Fruit fly (Drosophila melanogaster) whole organism, embryonic: ENCODE results near the gene wg.
A peak's percentile ranks its signal among the peaks of the same experiment; 100 is the strongest.

Source experiments
- B-H1 ChIP-seq: fragments of 200-800 bp; sonication (Bioruptor generic); IDR thresholded peaks from 3 replicates; pipeline ENCODE4 v1.3.6; 2022; ENCODE audit warnings: missing biosample characterization, missing genetic modification characterization
- B-H2 ChIP-seq: fragments of 200-800 bp; sonication (Bioruptor generic); optimal IDR thresholded peaks from 2 replicates; lab custom pipeline; 2018; ENCODE audit warnings: missing biosample characterization, mild to moderate bottlenecking, missing genetic modification characterization
- CG11696 ChIP-seq: fragments of 200-800 bp; sonication (Bioruptor generic); IDR thresholded peaks from 2 replicates; pipeline ENCODE4 v1.3.6; 2022; ENCODE audit warnings: missing biosample characterization, missing genetic modification characterization
- CG13775 ChIP-seq: fragments of 200-800 bp; sonication (Bioruptor generic); optimal IDR thresholded peaks from 3 replicates; lab custom pipeline; 2017; ENCODE audit warnings: missing biosample characterization, mild to moderate bottlenecking, missing genetic modification characterization
- CG14014 ChIP-seq: fragments of 200-800 bp; sonication (Bioruptor generic); IDR thresholded peaks from 2 replicates; pipeline ENCODE4 v1.3.6; 2022; ENCODE audit warnings: missing biosample characterization, missing genetic modification characterization
- CG15269 ChIP-seq: fragments of 200-800 bp; sonication (Bioruptor generic); optimal IDR thresholded peaks from 2 replicates; lab custom pipeline; 2018; ENCODE audit warnings: missing biosample characterization, mild to moderate bottlenecking, missing genetic modification characterization, moderate library complexity
- CG17568 ChIP-seq: fragments of 200-800 bp; sonication (Bioruptor generic); optimal IDR thresholded peaks from 2 replicates; lab custom pipeline; 2018; ENCODE audit warnings: missing biosample characterization, mild to moderate bottlenecking, missing genetic modification characterization, moderate library complexity
- CG18764 ChIP-seq: fragments of 200-800 bp; sonication (Bioruptor generic); optimal IDR thresholded peaks from 3 replicates; lab custom pipeline; 2016; ENCODE audit warnings: missing biosample characterization, missing genetic modification characterization
- CG4282 ChIP-seq: fragments of 200-800 bp; sonication (Bioruptor generic); optimal IDR thresholded peaks from 2 replicates; lab custom pipeline; 2016; ENCODE audit warnings: missing biosample characterization, missing genetic modification characterization
- CG4360 ChIP-seq: fragments of 200-800 bp; sonication (Bioruptor generic); IDR thresholded peaks from 2 replicates; pipeline ENCODE4 v1.3.6; 2022; ENCODE audit warnings: missing biosample characterization, missing genetic modification characterization
- CG4424 ChIP-seq: fragments of 200-800 bp; sonication (Bioruptor generic); optimal IDR thresholded peaks from 3 replicates; lab custom pipeline; 2016; ENCODE audit warnings: missing biosample characterization, missing genetic modification characterization
- CG4730 ChIP-seq: fragments of 200-800 bp; sonication (Bioruptor generic); IDR thresholded peaks from 2 replicates; pipeline ENCODE4 v1.3.6; 2022; ENCODE audit warnings: missing biosample characterization, missing genetic modification characterization
- CG6175 ChIP-seq: fragments of 200-800 bp; sonication (Bioruptor generic); IDR thresholded peaks from 3 replicates; pipeline ENCODE4 v1.3.6; 2022; ENCODE audit warnings: missing biosample characterization, missing genetic modification characterization
- CG7745 ChIP-seq: fragments of 200-800 bp; sonication (Bioruptor generic); optimal IDR thresholded peaks from 2 replicates; lab custom pipeline; 2018; ENCODE audit warnings: missing biosample characterization, mild to moderate bottlenecking, missing genetic modification characterization, moderate library complexity
- CG7928 ChIP-seq: fragments of 200-800 bp; sonication (Bioruptor generic); optimal IDR thresholded peaks from 2 replicates; lab custom pipeline; 2017; ENCODE audit warnings: missing biosample characterization, mild to moderate bottlenecking, missing genetic modification characterization
- CG8765 ChIP-seq: fragments of 200-800 bp; sonication (Bioruptor generic); IDR thresholded peaks from 2 replicates; pipeline ENCODE4 v1.3.6; 2022; ENCODE audit warnings: missing biosample characterization, missing genetic modification characterization
- CHES-1-like ChIP-seq: fragments of 200-800 bp; sonication (Bioruptor generic); optimal IDR thresholded peaks from 2 replicates; lab custom pipeline; 2016; ENCODE audit warnings: missing biosample characterization, missing genetic modification characterization
- D ChIP-seq, 2 experiments: fragments of 200-800 bp in 1 of 2; fragments of >200 bp in 1 of 2; sonication (Bioruptor generic) in 1 of 2; optimal IDR thresholded peaks; 2 replicates in 1 of 2; 3 replicates in 1 of 2; lab custom pipeline; 2017; ENCODE audit warnings: mild to moderate bottlenecking in 1 of 2, missing biosample characterization in 1 of 2, missing genetic modification characterization in 1 of 2, missing genetic modification reagents in 1 of 2
- D19B ChIP-seq: fragments of 200-800 bp; sonication (Bioruptor generic); optimal IDR thresholded peaks from 2 replicates; lab custom pipeline; 2017; ENCODE audit warnings: missing biosample characterization, mild to moderate bottlenecking, missing genetic modification characterization
- Dip3 ChIP-seq: fragments of 200-800 bp; sonication (Bioruptor generic); optimal IDR thresholded peaks from 3 replicates; lab custom pipeline; 2016; ENCODE audit warnings: missing biosample characterization, missing genetic modification characterization
- Fer1 ChIP-seq: fragments of 200-800 bp; sonication (Bioruptor generic); optimal IDR thresholded peaks from 2 replicates; lab custom pipeline; 2017; ENCODE audit warnings: missing biosample characterization, mild to moderate bottlenecking, missing genetic modification characterization
- H15 ChIP-seq: fragments of 200-800 bp; sonication (Bioruptor generic); IDR thresholded peaks from 3 replicates; pipeline ENCODE4 v1.3.6; 2022; ENCODE audit warnings: missing biosample characterization, missing genetic modification characterization
- Mes4 ChIP-seq: fragments of 200-800 bp; sonication (Bioruptor generic); optimal IDR thresholded peaks from 2 replicates; lab custom pipeline; 2016; ENCODE audit warnings: missing biosample characterization, missing genetic modification characterization
- Nf-YA ChIP-seq: fragments of 200-800 bp; sonication (Bioruptor generic); IDR thresholded peaks from 2 replicates; pipeline ENCODE4 v1.3.6; 2022; ENCODE audit warnings: missing biosample characterization, missing genetic modification characterization
- NfI ChIP-seq: fragments of 200-800 bp; sonication (Bioruptor generic); optimal IDR thresholded peaks from 3 replicates; lab custom pipeline; 2018; ENCODE audit warnings: missing biosample characterization, mild to moderate bottlenecking, missing genetic modification characterization, moderate library complexity
- Opbp ChIP-seq: fragments of 200-800 bp; sonication (Bioruptor generic); IDR thresholded peaks from 3 replicates; pipeline ENCODE4 v1.3.6; 2022; ENCODE audit warnings: missing biosample characterization, missing genetic modification characterization; ENCODE audit not compliant: partially characterized antibody
- Ptx1 ChIP-seq: fragments of 200-800 bp; sonication (Bioruptor generic); IDR thresholded peaks from 2 replicates; pipeline ENCODE4 v1.3.6; 2022; ENCODE audit warnings: missing biosample characterization, missing genetic modification characterization
- Ravus ChIP-seq: fragments of 200-800 bp; sonication (Bioruptor generic); IDR thresholded peaks from 2 replicates; pipeline ENCODE4 v1.3.6; 2022; ENCODE audit warnings: missing biosample characterization, missing genetic modification characterization
- Sin3A ChIP-seq: fragments of >200 bp; optimal IDR thresholded peaks from 2 replicates; lab custom pipeline; 2018
- Spps ChIP-seq: fragments of 200-800 bp; sonication (Bioruptor generic); optimal IDR thresholded peaks from 2 replicates; lab custom pipeline; 2018; ENCODE audit warnings: missing biosample characterization, mild to moderate bottlenecking, missing genetic modification characterization
- Vsx1 ChIP-seq: fragments of 200-800 bp; sonication (Bioruptor generic); optimal IDR thresholded peaks from 2 replicates; lab custom pipeline; 2017; ENCODE audit warnings: missing biosample characterization, mild to moderate bottlenecking, missing genetic modification characterization, missing genetic modification reagents
- al ChIP-seq: fragments of 200-800 bp; sonication (Bioruptor generic); IDR thresholded peaks from 2 replicates; pipeline ENCODE4 v1.3.6; 2022; ENCODE audit warnings: missing biosample characterization, missing genetic modification characterization
- bcd ChIP-seq: fragments of 200-800 bp; sonication (Bioruptor generic); optimal IDR thresholded peaks from 2 replicates; lab custom pipeline; 2017; ENCODE audit warnings: missing biosample characterization, mild to moderate bottlenecking, missing genetic modification characterization
- crol ChIP-seq: fragments of 200-800 bp; sonication (Bioruptor generic); IDR thresholded peaks from 2 replicates; pipeline ENCODE4 v1.3.6; 2022; ENCODE audit warnings: missing biosample characterization, missing genetic modification characterization
- dmrt99B ChIP-seq: fragments of 200-800 bp; sonication (Bioruptor generic); optimal IDR thresholded peaks from 2 replicates; lab custom pipeline; 2018; ENCODE audit warnings: missing biosample characterization, mild to moderate bottlenecking, missing genetic modification characterization, moderate library complexity
- dysf ChIP-seq: fragments of 200-800 bp; sonication (Bioruptor generic); IDR thresholded peaks from 3 replicates; pipeline ENCODE4 v1.3.6; 2022; ENCODE audit warnings: missing biosample characterization, missing genetic modification characterization
- eyg ChIP-seq: fragments of 200-800 bp; sonication (Bioruptor generic); optimal IDR thresholded peaks from 3 replicates; lab custom pipeline; 2016; ENCODE audit warnings: missing biosample characterization, missing genetic modification characterization
- fd102C ChIP-seq: fragments of 200-800 bp; sonication (Bioruptor generic); optimal IDR thresholded peaks from 2 replicates; lab custom pipeline; 2018; ENCODE audit warnings: missing biosample characterization, mild to moderate bottlenecking, missing genetic modification characterization, moderate library complexity
- fd64A ChIP-seq: fragments of 200-800 bp; sonication (Bioruptor generic); optimal IDR thresholded peaks from 3 replicates; lab custom pipeline; 2018; ENCODE audit warnings: missing biosample characterization, mild to moderate bottlenecking, missing genetic modification characterization
- jing ChIP-seq: fragments of 200-800 bp; sonication (Bioruptor generic); optimal IDR thresholded peaks from 2 replicates; lab custom pipeline; 2018; ENCODE audit warnings: missing biosample characterization, mild to moderate bottlenecking, missing genetic modification characterization
- jumu ChIP-seq: fragments of 200-800 bp; sonication (Bioruptor generic); optimal IDR thresholded peaks from 3 replicates; lab custom pipeline; 2016; ENCODE audit warnings: missing biosample characterization, missing genetic modification characterization
- lab ChIP-seq: fragments of 200-800 bp; sonication (Bioruptor generic); optimal IDR thresholded peaks from 3 replicates; lab custom pipeline; 2017; ENCODE audit warnings: missing biosample characterization, missing genetic modification characterization, mild to moderate bottlenecking, moderate library complexity, missing genetic modification reagents
- lola ChIP-seq, 3 experiments: fragments of >200 bp in 2 of 3; fragments of 200-800 bp in 1 of 3; sonication (Bioruptor generic) in 1 of 3; optimal IDR thresholded peaks; 2 replicates each; lab custom pipeline; 2017 to 2019; ENCODE audit warnings: missing biosample characterization in 3 of 3, missing genetic modification characterization in 3 of 3, mild to moderate bottlenecking in 1 of 3, moderate library complexity in 1 of 3
- nom ChIP-seq: fragments of 200-800 bp; sonication (Bioruptor generic); optimal IDR thresholded peaks from 2 replicates; lab custom pipeline; 2017; ENCODE audit warnings: missing biosample characterization, missing genetic modification characterization, mild to moderate bottlenecking, moderate library complexity, missing genetic modification reagents
- otp ChIP-seq: fragments of 200-800 bp; sonication (Bioruptor generic); IDR thresholded peaks from 3 replicates; pipeline ENCODE4, ENCODE4 v1.3.6; 2022; ENCODE audit warnings: missing biosample characterization, missing genetic modification characterization
- pan ChIP-seq, 4 experiments: fragments of >200 bp in 3 of 4; fragments of 200-800 bp in 1 of 4; sonication (Bioruptor generic) in 1 of 4; optimal IDR thresholded peaks in 3 of 4; IDR thresholded peaks in 1 of 4; 2 replicates each; pipeline versions ENCODE4 v1.3.6 to Lab custom; 2017 to 2022; ENCODE audit warnings: missing biosample characterization in 2 of 4, missing genetic modification characterization in 2 of 4, mixed read lengths in 1 of 4
- shn ChIP-seq: fragments of 200-800 bp; sonication (Bioruptor generic); optimal IDR thresholded peaks from 3 replicates; lab custom pipeline; 2016; ENCODE audit warnings: missing biosample characterization, missing genetic modification characterization
- sr ChIP-seq: fragments of 200-800 bp; sonication (Bioruptor generic); IDR thresholded peaks from 3 replicates; pipeline ENCODE4 v1.3.6; 2022; ENCODE audit warnings: missing biosample characterization, missing genetic modification characterization
- tap ChIP-seq: fragments of 200-800 bp; optimal IDR thresholded peaks from 3 replicates; lab custom pipeline; 2019; ENCODE audit warnings: missing biosample characterization, mild to moderate bottlenecking, missing genetic modification characterization, moderate library complexity
- tna ChIP-seq: fragments of 200-800 bp; sonication (Bioruptor generic); IDR thresholded peaks from 2 replicates; pipeline ENCODE4 v1.3.6; 2022; ENCODE audit warnings: missing biosample characterization, missing genetic modification characterization; ENCODE audit not compliant: partially characterized antibody

wg gene

dm6 chr2L:7295924-7296323 lies 11.0 kb upstream of the wg start (continued):
- TF ChIP-seq lola (GFP tag; optimal IDR thresholded peaks at IDR 0.05; lab: Kevin White, UChicago) (peak in 1 of 3 experiments; percentile 93), Nf-YA (GFP tag; lab: Robert Waterston, UW) (peak; percentile 51; the same call in 1 of the 2 replicates), NfI (peak; percentile 57), H15 (GFP tag; lab: Robert Waterston, UW) (peak; percentile 49; the same call in 2 of the 3 replicates), CG17568 (GFP tag; lab: Kevin White, UChicago) (peak; percentile 58), Opbp (GFP tag; lab: Robert Waterston, UW) (no peak), CG4282 (GFP tag; lab: Kevin White, UChicago) (no peak), shn (GFP tag; lab: Kevin White, UChicago) (no peak), jumu (peak; percentile 44), al (GFP tag; lab: Robert Waterston, UW) (no peak), pan (optimal IDR thresholded peaks at IDR 0.05; lab: Kevin White, UChicago) (no peak), pan (GFP tag; optimal IDR thresholded peaks at IDR 0.05 in 1 of 2, IDR thresholded peaks at IDR 0.05 in 1 of 2) (peak in 1 of 2 experiments; percentile 66), crol (GFP tag; lab: Robert Waterston, UW) (no peak), CG15269 (tag; lab: Kevin White, UChicago) (peak; percentile 65), CG7928 (GFP tag; lab: Kevin White, UChicago) (no peak), CG14014 (GFP tag; lab: Robert Waterston, UW) (peak; percentile 50; the same call in 1 of the 2 replicates), lab (GFP tag; lab: Kevin White, UChicago) (peak; percentile 55), Sin3A (lab: Kevin White, UChicago) (no peak), CG4424 (GFP tag; lab: Kevin White, UChicago) (peak; percentile 85), tap (tag; lab: Kevin White, UChicago) (peak; percentile 71), CG18764 (GFP tag; lab: Kevin White, UChicago) (peak; percentile 47), Mes4 (GFP tag; lab: Kevin White, UChicago) (peak; percentile 28), dmrt99B (tag; lab: Kevin White, UChicago) (peak; percentile 89), B-H2 (GFP tag; lab: Kevin White, UChicago) (no peak), Ptx1 (GFP tag; lab: Robert Waterston, UW) (peak; percentile 78), sr (GFP tag; lab: Robert Waterston, UW) (no peak), fd64A (peak; percentile 54), Dip3 (GFP tag; lab: Kevin White, UChicago) (no peak), B-H1 (GFP tag; lab: Robert Waterston, UW) (peak; percentile 45; the same call in 2 of the 3 replicates), CG13775 (GFP tag; lab: Kevin White, UChicago) (peak; percentile 69), dysf (GFP tag; lab: Robert Waterston, UW) (peak; percentile 63; the same call in 2 of the 3 replicates), eyg (GFP tag; lab: Kevin White, UChicago) (no peak), CG4360 (GFP tag; lab: Robert Waterston, UW) (no peak), nom (GFP tag; lab: Kevin White, UChicago) (no peak), D (optimal IDR thresholded peaks at IDR 0.05; lab: Kevin White, UChicago) (no peak), D (GFP tag; optimal IDR thresholded peaks at IDR 0.05; lab: Kevin White, UChicago) (peak; percentile 86), fd102C (GFP tag; lab: Kevin White, UChicago) (peak; percentile 73), CG8765 (GFP tag; lab: Robert Waterston, UW) (peak; percentile 79), Ravus (GFP tag; lab: Robert Waterston, UW) (no peak), CG6175 (GFP tag; lab: Robert Waterston, UW) (no peak), D19B (GFP tag; lab: Kevin White, UChicago) (no peak), bcd (peak; percentile 64), tna (no peak), CHES-1-like (GFP tag; lab: Kevin White, UChicago) (no peak), Fer1 (GFP tag; lab: Kevin White, UChicago) (no peak), otp (GFP tag; lab: Robert Waterston, UW) (peak; percentile 65; the same call in 1 of the 3 replicates), Spps (peak; percentile 74), jing (GFP tag; lab: Kevin White, UChicago) (peak; percentile 77), CG11696 (GFP tag; lab: Robert Waterston, UW) (peak; percentile 42; the same call in 1 of the 2 replicates), Vsx1 (GFP tag; lab: Kevin White, UChicago) (peak; percentile 34), CG7745 (peak; percentile 13), CG4730 (peak; percentile 44; the same call in 1 of the 2 replicates)
